Fruit fly (Drosophila melanogaster): ENCODE measurements around the gene RhoL.
A peak's percentile ranks its signal among the peaks of the same experiment; 100 is the strongest.

RhoL gene

dm6 chr3R:9493627-9494626 lies 8.5 kb downstream of the RhoL start, which contains the start of gene CG16779:
TSS of gene CG16779 (minus strand) at chr3R:9493677.
- peak; percentile 25 for TF ChIP-seq CG7101 (tag; optimal IDR thresholded peaks at IDR 0.05)
- TF ChIP-seq CG12768 (GFP tag; optimal IDR thresholded peaks at IDR 0.05) = peak; percentile 43
- no peak for TF ChIP-seq CG33017 (tag; optimal IDR thresholded peaks at IDR 0.05)
- TF ChIP-seq Mnt (GFP tag; optimal IDR thresholded peaks at IDR 0.05) = no peak
- TF ChIP-seq bab1 (GFP tag; optimal IDR thresholded peaks at IDR 0.05) = no peak
- peak; percentile 34 for TF ChIP-seq toe (GFP tag; optimal IDR thresholded peaks at IDR 0.05)
- peak; percentile 1 for TF ChIP-seq Clk (GFP tag; optimal IDR thresholded peaks at IDR 0.05)
- TF ChIP-seq Crg-1 (GFP tag; optimal IDR thresholded peaks at IDR 0.05) = no peak

dm6 chr3R:9492100-9492499 lies 10.3 kb downstream of the RhoL start:
- TF ChIP-seq pad (GFP tag; optimal IDR thresholded peaks at IDR 0.05) = no peak
- TF ChIP-seq Hr96 (GFP tag; optimal IDR thresholded peaks at IDR 0.05) = no peak
- TF ChIP-seq CG14711 (tag; optimal IDR thresholded peaks at IDR 0.05) = no peak
- no peak for TF ChIP-seq CG1620 (GFP tag; optimal IDR thresholded peaks at IDR 0.05)
- no peak for TF ChIP-seq CG7101 (tag; optimal IDR thresholded peaks at IDR 0.05)
- TF ChIP-seq Crg-1 (GFP tag; optimal IDR thresholded peaks at IDR 0.05) = no peak
- no peak for TF ChIP-seq Clk (GFP tag; optimal IDR thresholded peaks at IDR 0.05)
- TF ChIP-seq CG5204 (GFP tag; optimal IDR thresholded peaks at IDR 0.05) = no peak
- TF ChIP-seq cic (GFP tag; optimal IDR thresholded peaks at IDR 0.05) = no peak
- no peak for TF ChIP-seq ovo (GFP tag; optimal IDR thresholded peaks at IDR 0.05)
- no peak for TF ChIP-seq bab1 (GFP tag; optimal IDR thresholded peaks at IDR 0.05)
- TF ChIP-seq CG11617 (GFP tag; optimal IDR thresholded peaks at IDR 0.05) = no peak
- TF ChIP-seq toe (GFP tag; optimal IDR thresholded peaks at IDR 0.05) = no peak
- TF ChIP-seq CG33017 (tag; optimal IDR thresholded peaks at IDR 0.05) = no peak
- no peak for TF ChIP-seq cnc (optimal IDR thresholded peaks at IDR 0.05)
- no peak for TF ChIP-seq CG12768 (GFP tag; optimal IDR thresholded peaks at IDR 0.05)
- no peak for TF ChIP-seq tj (GFP tag; optimal IDR thresholded peaks at IDR 0.05)
- no peak for TF ChIP-seq Mnt (GFP tag; optimal IDR thresholded peaks at IDR 0.05)
- TF ChIP-seq kay (GFP tag; ENCODE audit: borderline replicate concordance) = no peak
- TF ChIP-seq CG7045 (GFP tag; optimal IDR thresholded peaks at IDR 0.05) = no peak

dm6 chr3R:9491065-9491567 lies 11.3 kb downstream of the RhoL start:
- TF ChIP-seq cic (GFP tag; optimal IDR thresholded peaks at IDR 0.05) (peak; percentile 13), CG7101 (tag; optimal IDR thresholded peaks at IDR 0.05) (no peak)

dm6 chr3R:9488493-9488892 lies 13.9 kb downstream of the RhoL start:
- no peak for TF ChIP-seq bab1 (GFP tag; optimal IDR thresholded peaks at IDR 0.05)
- no peak for TF ChIP-seq CG33017 (tag; optimal IDR thresholded peaks at IDR 0.05)
- no peak for TF ChIP-seq CG14711 (tag; optimal IDR thresholded peaks at IDR 0.05)
- no peak for TF ChIP-seq CG11617 (GFP tag; optimal IDR thresholded peaks at IDR 0.05)
- no peak for TF ChIP-seq CG7101 (tag; optimal IDR thresholded peaks at IDR 0.05)
- TF ChIP-seq CG7045 (GFP tag; optimal IDR thresholded peaks at IDR 0.05) = no peak
- TF ChIP-seq Crg-1 (GFP tag; optimal IDR thresholded peaks at IDR 0.05) = no peak
- no peak for TF ChIP-seq toe (GFP tag; optimal IDR thresholded peaks at IDR 0.05)
- no peak for TF ChIP-seq ovo (GFP tag; optimal IDR thresholded peaks at IDR 0.05)

- no peak for TF ChIP-seq kay (GFP tag; ENCODE audit: borderline replicate concordance)
- no peak for TF ChIP-seq pad (GFP tag; optimal IDR thresholded peaks at IDR 0.05)
- TF ChIP-seq Clk (GFP tag; optimal IDR thresholded peaks at IDR 0.05) = no peak
- no peak for TF ChIP-seq CG5204 (GFP tag; optimal IDR thresholded peaks at IDR 0.05)
- TF ChIP-seq CG14711 (tag; optimal IDR thresholded peaks at IDR 0.05) = no peak
- no peak for TF ChIP-seq Mnt (GFP tag; optimal IDR thresholded peaks at IDR 0.05)
- no peak for TF ChIP-seq CG7101 (tag; optimal IDR thresholded peaks at IDR 0.05)
- TF ChIP-seq Hr96 (GFP tag; optimal IDR thresholded peaks at IDR 0.05) = no peak
- TF ChIP-seq tj (GFP tag; optimal IDR thresholded peaks at IDR 0.05) = no peak
- no peak for TF ChIP-seq CG33017 (tag; optimal IDR thresholded peaks at IDR 0.05)
- no peak for TF ChIP-seq ovo (GFP tag; optimal IDR thresholded peaks at IDR 0.05)
- no peak for TF ChIP-seq bab1 (GFP tag; optimal IDR thresholded peaks at IDR 0.05)
- no peak for TF ChIP-seq cic (GFP tag; optimal IDR thresholded peaks at IDR 0.05)
- no peak for TF ChIP-seq CG12768 (GFP tag; optimal IDR thresholded peaks at IDR 0.05)
- no peak for TF ChIP-seq CG11617 (GFP tag; optimal IDR thresholded peaks at IDR 0.05)
- no peak for TF ChIP-seq CG1620 (GFP tag; optimal IDR thresholded peaks at IDR 0.05)
- TF ChIP-seq CG7045 (GFP tag; optimal IDR thresholded peaks at IDR 0.05) = no peak
- TF ChIP-seq toe (GFP tag; optimal IDR thresholded peaks at IDR 0.05) = no peak
- TF ChIP-seq Crg-1 (GFP tag; optimal IDR thresholded peaks at IDR 0.05) = no peak
- TF ChIP-seq cnc (optimal IDR thresholded peaks at IDR 0.05) = no peak
Observed at dm6 chr3R:9487961-9488360, 14.4 kb downstream of the RhoL start.

dm6 chr3R:9487561-9487960 lies 14.8 kb downstream of the RhoL start:
- TF ChIP-seq CG1620 (GFP tag; optimal IDR thresholded peaks at IDR 0.05) (no peak), CG7101 (tag; optimal IDR thresholded peaks at IDR 0.05) (no peak), CG11617 (GFP tag; optimal IDR thresholded peaks at IDR 0.05) (no peak), pad (GFP tag; optimal IDR thresholded peaks at IDR 0.05) (no peak), CG5204 (GFP tag; optimal IDR thresholded peaks at IDR 0.05) (no peak), kay (GFP tag; ENCODE audit: borderline replicate concordance) (no peak), Mnt (GFP tag; optimal IDR thresholded peaks at IDR 0.05) (no peak), Clk (GFP tag; optimal IDR thresholded peaks at IDR 0.05) (no peak)
